Fruit fly (Drosophila melanogaster) whole organism, larva: ENCODE measurements around the gene Gr94a.

ENCODE experiments used
- noc ChIP-seq: fragments of 200-800 bp; sonication (Bioruptor generic); optimal IDR thresholded peaks from 3 replicates; lab custom pipeline; 2019; ENCODE audit warnings: missing biosample characterization, mild to moderate bottlenecking, missing genetic modification characterization, moderate library complexity

The Gr94a gene

DNA sequence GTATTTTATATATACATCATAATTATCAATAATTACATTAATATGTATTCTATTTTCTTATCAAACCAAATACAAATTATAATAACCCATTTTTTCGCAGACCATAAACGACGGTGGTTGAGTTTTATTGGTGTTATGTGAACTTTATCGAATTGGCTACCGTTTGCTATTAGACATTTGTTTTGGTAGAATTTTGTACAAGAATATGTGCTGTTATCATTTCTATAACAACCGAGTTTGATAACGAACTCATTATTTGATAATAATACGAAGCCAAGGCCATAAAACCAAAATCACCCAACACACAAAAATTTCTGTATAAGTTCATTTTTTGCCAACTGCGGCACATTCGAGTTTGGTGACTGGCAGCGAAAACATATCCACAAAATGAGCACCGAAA is 43.9 kb downstream of the Gr94a start, which contains the start of gene CG17109:
CG17109 (plus strand) TSS at position 345 of the 400 bp plus-strand sequence.
- no peak for TF ChIP-seq noc (tag; lab: Kevin White, UChicago)

DNA sequence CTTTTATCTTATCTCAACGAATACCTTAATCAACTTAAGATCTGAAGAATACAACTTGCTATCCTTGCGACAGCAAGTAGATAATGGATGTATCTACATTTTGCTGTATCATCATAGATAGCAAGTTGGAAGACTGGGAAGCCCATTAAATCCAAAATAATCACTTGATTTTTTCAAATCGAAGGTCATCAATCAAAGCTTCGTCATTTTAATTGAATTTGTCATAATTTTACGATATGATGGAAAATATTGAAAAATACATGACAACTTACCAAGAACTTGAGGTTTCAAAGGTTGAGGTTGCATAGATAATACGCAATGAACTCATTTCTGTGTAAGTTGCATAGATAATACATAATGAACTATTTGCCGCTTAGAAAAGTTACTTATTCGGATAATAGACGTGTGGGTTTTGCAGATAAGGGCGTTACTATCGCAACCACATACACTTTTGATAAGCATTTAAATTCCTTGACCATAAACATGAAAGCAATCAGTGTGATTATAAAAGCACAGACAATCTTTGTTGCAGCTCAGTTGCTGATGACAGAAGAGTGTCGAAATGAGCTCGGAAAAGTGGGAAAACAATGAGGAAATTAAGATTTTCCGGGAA is 45.8 kb downstream of the Gr94a start, which contains the start of gene CG6733:
CG6733 (plus strand) TSS at position 532 of the 613 bp plus-strand sequence.
- TF ChIP-seq noc (tag; lab: Kevin White, UChicago): peak; percentile 32

DNA sequence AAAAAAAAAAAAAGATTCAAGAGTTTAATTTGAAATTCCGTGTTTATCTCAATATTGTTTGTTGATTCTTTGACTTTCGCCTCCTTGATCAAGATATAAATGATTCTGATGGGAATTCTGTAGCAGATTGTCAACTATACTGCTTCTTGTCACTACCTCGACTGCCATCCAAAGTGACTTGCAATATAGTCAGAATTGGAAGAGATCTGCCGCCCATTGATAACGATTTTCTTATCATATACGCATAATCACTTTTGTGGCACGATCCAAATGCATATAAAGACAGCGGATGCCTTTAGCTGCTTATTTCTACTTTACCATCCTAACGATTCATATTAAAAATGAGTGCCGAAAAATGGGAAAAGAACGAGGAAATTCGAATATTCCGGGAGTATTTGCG is 47.7 kb downstream of the Gr94a start, which contains the start of gene CG6738:
CG6738 (plus strand) TSS at position 301 of the 400 bp plus-strand sequence.
- no peak for TF ChIP-seq noc (tag; lab: Kevin White, UChicago)
